Worm (Caenorhabditis elegans) whole organism, L2 larva: ENCODE results near the gene rabx-5.

Experiments
- C34F6.9 ChIP-seq: fragments of 150-350 bp; optimal IDR thresholded peaks from 2 replicates; lab custom pipeline; 2014; ENCODE audit warnings: missing biosample characterization, missing genetic modification characterization
- F13H6.1 ChIP-seq: sonication (generic microtip); optimal IDR thresholded peaks from 2 replicates; lab custom pipeline; 2016; ENCODE audit warnings: missing genetic modification characterization, missing compliant biosample characterization
- Y55F3AM.14 ChIP-seq: fragments of 200-800 bp; sonication (Bioruptor generic); optimal IDR thresholded peaks from 2 replicates; lab custom pipeline; 2018; ENCODE audit warnings: mild to moderate bottlenecking, missing genetic modification characterization, missing compliant biosample characterization
- ZK546.5 ChIP-seq: sonication (generic microtip); optimal IDR thresholded peaks from 2 replicates; lab custom pipeline; 2017; ENCODE audit warnings: missing biosample characterization, missing genetic modification characterization
- alr-1 ChIP-seq: fragments of 150-350 bp; optimal IDR thresholded peaks from 2 replicates; lab custom pipeline; 2014; ENCODE audit warnings: missing biosample characterization, missing genetic modification characterization
- ama-1 ChIP-seq: fragments of 150-350 bp; optimal IDR thresholded peaks from 2 replicates; lab custom pipeline; 2018; ENCODE audit warnings: inconsistent platforms
- blmp-1 ChIP-seq: sonication (generic microtip); optimal IDR thresholded peaks from 2 replicates; lab custom pipeline; 2017; ENCODE audit warnings: missing genetic modification characterization, mild to moderate bottlenecking, missing compliant biosample characterization, antibody characterized with exemption, moderate library complexity; ENCODE audit not compliant: insufficient read depth
- crh-2 ChIP-seq: sonication (generic microtip); optimal IDR thresholded peaks from 2 replicates; lab custom pipeline; 2017; ENCODE audit warnings: missing biosample characterization, missing genetic modification characterization
- dmd-4 ChIP-seq: sonication (generic microtip); optimal IDR thresholded peaks from 2 replicates; lab custom pipeline; 2017; ENCODE audit warnings: missing biosample characterization, missing genetic modification characterization
- egl-27 ChIP-seq: sonication (generic microtip); optimal IDR thresholded peaks from 3 replicates; lab custom pipeline; 2017; ENCODE audit warnings: missing biosample characterization, missing genetic modification reagents, missing genetic modification characterization
- elt-1 ChIP-seq: fragments of 150-350 bp; optimal IDR thresholded peaks from 2 replicates; lab custom pipeline; 2014; ENCODE audit warnings: missing biosample characterization, missing genetic modification characterization
- elt-3 ChIP-seq: sonication (generic microtip); optimal IDR thresholded peaks from 2 replicates; lab custom pipeline; 2017; ENCODE audit warnings: missing biosample characterization, missing genetic modification characterization
- fos-1 ChIP-seq: fragments of 150-350 bp; optimal IDR thresholded peaks from 2 replicates; lab custom pipeline; 2014; ENCODE audit warnings: missing biosample characterization, missing genetic modification characterization
- gmeb-1 ChIP-seq: fragments of 150-350 bp; optimal IDR thresholded peaks from 2 replicates; lab custom pipeline; 2014; ENCODE audit warnings: missing biosample characterization, missing genetic modification characterization
- lin-11 ChIP-seq: fragments of 150-350 bp; sonication (generic microtip); optimal IDR thresholded peaks from 2 replicates; lab custom pipeline; 2014; ENCODE audit warnings: missing biosample characterization, missing genetic modification characterization, inconsistent platforms, mixed read lengths
- lsy-2 ChIP-seq, 2 experiments: fragments of 150-350 bp in 1 of 2; sonication (generic microtip) in 1 of 2; optimal IDR thresholded peaks; 2 replicates each; lab custom pipeline; 2014 to 2017; ENCODE audit warnings: missing biosample characterization in 2 of 2, missing genetic modification characterization in 2 of 2
- mab-5 ChIP-seq: fragments of 150-350 bp; optimal IDR thresholded peaks from 2 replicates; lab custom pipeline; 2014; ENCODE audit warnings: missing biosample characterization, missing genetic modification characterization
- mbf-1 ChIP-seq: sonication (generic microtip); optimal IDR thresholded peaks from 2 replicates; lab custom pipeline; 2017; ENCODE audit warnings: missing biosample characterization, missing genetic modification characterization
- mdl-1 ChIP-seq, 2 experiments: fragments of 150-350 bp in 1 of 2; sonication (generic microtip) in 1 of 2; optimal IDR thresholded peaks; 2 replicates each; lab custom pipeline; 2017; ENCODE audit warnings: missing biosample characterization in 2 of 2, missing genetic modification characterization in 2 of 2
- nhr-11 ChIP-seq: fragments of 150-350 bp; optimal IDR thresholded peaks from 2 replicates; lab custom pipeline; 2014; ENCODE audit warnings: missing biosample characterization, missing genetic modification characterization
- nhr-129 ChIP-seq: fragments of 150-350 bp; optimal IDR thresholded peaks from 2 replicates; lab custom pipeline; 2014; ENCODE audit warnings: missing biosample characterization, missing genetic modification characterization
- nhr-21 ChIP-seq: fragments of 150-350 bp; optimal IDR thresholded peaks from 2 replicates; lab custom pipeline; 2014; ENCODE audit warnings: missing biosample characterization, missing genetic modification characterization
- nhr-23 ChIP-seq: fragments of 150-350 bp; optimal IDR thresholded peaks from 2 replicates; lab custom pipeline; 2014; ENCODE audit warnings: missing biosample characterization, missing genetic modification reagents, missing genetic modification characterization
- nhr-25 ChIP-seq: fragments of 150-350 bp; sonication (generic microtip); optimal IDR thresholded peaks from 3 replicates; lab custom pipeline; 2014; ENCODE audit warnings: missing biosample characterization, missing genetic modification characterization
- nhr-6 ChIP-seq: fragments of 150-350 bp; optimal IDR thresholded peaks from 2 replicates; lab custom pipeline; 2014; ENCODE audit warnings: missing biosample characterization, missing genetic modification characterization
- skn-1 ChIP-seq: sonication (generic microtip); optimal IDR thresholded peaks from 2 replicates; lab custom pipeline; 2017; ENCODE audit warnings: missing biosample characterization, missing genetic modification characterization
- sma-3 ChIP-seq: sonication (generic microtip); optimal IDR thresholded peaks from 2 replicates; lab custom pipeline; 2016; ENCODE audit warnings: missing genetic modification reagents, missing genetic modification characterization, missing compliant biosample characterization
- sma-9 ChIP-seq, 2 experiments: fragments of 150-350 bp in 1 of 2; sonication (generic microtip) in 1 of 2; optimal IDR thresholded peaks; 2 replicates each; lab custom pipeline; 2014 to 2016; ENCODE audit warnings: missing genetic modification characterization in 2 of 2, mild to moderate bottlenecking in 1 of 2, missing biosample characterization in 1 of 2, missing compliant biosample characterization in 1 of 2, missing genetic modification reagents in 1 of 2, moderate library complexity in 1 of 2
- unc-39 ChIP-seq: fragments of 150-350 bp; optimal IDR thresholded peaks from 2 replicates; lab custom pipeline; 2014; ENCODE audit warnings: missing biosample characterization, missing genetic modification characterization
- unc-55 ChIP-seq: fragments of 150-350 bp; sonication (generic microtip); optimal IDR thresholded peaks from 3 replicates; lab custom pipeline; 2014; ENCODE audit warnings: missing biosample characterization, missing genetic modification reagents, missing genetic modification characterization
- unc-62 ChIP-seq: fragments of 150-350 bp; optimal IDR thresholded peaks from 2 replicates; lab custom pipeline; 2014; ENCODE audit warnings: missing biosample characterization, missing genetic modification reagents, missing genetic modification characterization
- zag-1 ChIP-seq: fragments of 150-350 bp; optimal IDR thresholded peaks from 2 replicates; lab custom pipeline; 2014; ENCODE audit warnings: missing biosample characterization, missing genetic modification characterization
- ztf-1 ChIP-seq: fragments of 200-800 bp; sonication (Bioruptor generic); conservative IDR thresholded peaks from 2 replicates; pipeline ENCODE4 v1.3.6; 2022; ENCODE audit warnings: missing genetic modification characterization, missing compliant biosample characterization
- ztf-4 ChIP-seq: fragments of 150-350 bp; optimal IDR thresholded peaks from 2 replicates; lab custom pipeline; 2014; ENCODE audit warnings: missing biosample characterization, missing genetic modification characterization

Gene rabx-5

ce11 chrIII:10651634-10652033, 46.5 kb downstream of the rabx-5 start:
- TF ChIP-seq zag-1 (tag; lab: Kevin White, UChicago) (peak; percentile 20), mab-5 (tag; lab: Kevin White, UChicago) (peak; percentile 20), nhr-129 (peak; percentile 46), lsy-2 (tag; optimal IDR thresholded peaks at IDR 0.05; lab: Kevin White, UChicago) (peak; percentile 38 to 61), lin-11 (peak; percentile 34), fos-1 (tag; lab: Kevin White, UChicago) (peak; percentile 18), crh-2 (tag; lab: Kevin White, UChicago) (peak; percentile 20), nhr-6 (no peak), ztf-4 (no peak), C34F6.9 (tag; lab: Kevin White, UChicago) (peak; percentile 53), ama-1 (no peak), elt-1 (tag; lab: Kevin White, UChicago) (no peak), egl-27 (tag; lab: Kevin White, UChicago) (peak; percentile 5), unc-55 (GFP tag; lab: Kevin White, UChicago) (peak; percentile 62), F13H6.1 (tag; lab: Kevin White, UChicago) (peak; percentile 83), mdl-1 (tag; optimal IDR thresholded peaks at IDR 0.05; lab: Kevin White, UChicago) (peak in 1 of 2 experiments; percentile 24), sma-3 (GFP tag; lab: Kevin White, UChicago) (no peak), nhr-25 (tag; lab: Kevin White, UChicago) (peak; percentile 6)

ce11 chrIII:10652833-10653232, 47.7 kb downstream of the rabx-5 start:
- no peak for TF ChIP-seq fos-1 (tag; lab: Kevin White, UChicago)
- no peak for TF ChIP-seq alr-1 (tag; lab: Kevin White, UChicago)
- no peak for TF ChIP-seq nhr-25 (tag; lab: Kevin White, UChicago)
- no peak for TF ChIP-seq nhr-21 (tag; lab: Kevin White, UChicago)
- TF ChIP-seq mdl-1 (tag; optimal IDR thresholded peaks at IDR 0.05; lab: Kevin White, UChicago), result no peak
- no peak for TF ChIP-seq mbf-1 (tag; lab: Kevin White, UChicago)
- TF ChIP-seq ZK546.5 (tag; lab: Kevin White, UChicago), result no peak
- no peak for TF ChIP-seq blmp-1 (tag; lab: Kevin White, UChicago)
- no peak for TF ChIP-seq nhr-6
- TF ChIP-seq ztf-1 (GFP tag; lab: Robert Waterston, UW), result no peak

- no peak for TF ChIP-seq ztf-1 (GFP tag; lab: Robert Waterston, UW)
- TF ChIP-seq Y55F3AM.14 (GFP tag; lab: Kevin White, UChicago), result no peak
These were observed 48.3 kb downstream of the rabx-5 start for ce11 chrIII:10653479-10653878.

ce11 chrIII:10654718-10655117, 49.6 kb downstream of the rabx-5 start, which contains the start of gene cnt-2:
cnt-2 (plus strand) TSS chrIII:10655018.
- no peak for TF ChIP-seq zag-1 (tag; lab: Kevin White, UChicago)
- TF ChIP-seq C34F6.9 (tag; lab: Kevin White, UChicago), result no peak
- no peak for TF ChIP-seq elt-3
- TF ChIP-seq mab-5 (tag; lab: Kevin White, UChicago), result no peak
- TF ChIP-seq nhr-23 (tag; lab: Kevin White, UChicago), result no peak
- no peak for TF ChIP-seq unc-62 (GFP tag; lab: Kevin White, UChicago)
- TF ChIP-seq nhr-11 (tag; lab: Kevin White, UChicago), result no peak
- TF ChIP-seq ama-1, result no peak
- no peak for TF ChIP-seq skn-1 (tag; lab: Kevin White, UChicago)
- TF ChIP-seq gmeb-1 (tag; lab: Kevin White, UChicago), result no peak
- no peak for TF ChIP-seq lsy-2 (tag; optimal IDR thresholded peaks at IDR 0.05; lab: Kevin White, UChicago)
- no peak for TF ChIP-seq nhr-21 (tag; lab: Kevin White, UChicago)
- TF ChIP-seq ZK546.5 (tag; lab: Kevin White, UChicago), result no peak
- no peak for TF ChIP-seq dmd-4 (tag; lab: Kevin White, UChicago)
- no peak for TF ChIP-seq crh-2 (tag; lab: Kevin White, UChicago)
- no peak for TF ChIP-seq alr-1 (tag; lab: Kevin White, UChicago)

- TF ChIP-seq unc-39 (no peak), nhr-23 (tag; lab: Kevin White, UChicago) (no peak), sma-9 (GFP tag; optimal IDR thresholded peaks at IDR 0.05; lab: Kevin White, UChicago) (no peak), sma-9 (tag; optimal IDR thresholded peaks at IDR 0.05; lab: Kevin White, UChicago) (no peak), crh-2 (tag; lab: Kevin White, UChicago) (no peak), fos-1 (tag; lab: Kevin White, UChicago) (no peak)
These were observed 50.9 kb downstream of the rabx-5 start for ce11 chrIII:10656069-10656468.
